Worm (Caenorhabditis elegans): Measurements from ENCODE around the gene F53A2.9.

F53A2.9 gene

ce11 chrIII:13343117-13343516 is 16.0 kb downstream of the F53A2.9 start, which contains the start of gene ife-1:
ife-1 (plus strand) TSS chrIII:13343417.
- TF ChIP-seq unc-39 (tag; optimal IDR thresholded peaks at IDR 0.05) = no peak
- TF ChIP-seq lsy-2 (tag; optimal IDR thresholded peaks at IDR 0.05) = no peak
- no peak for TF ChIP-seq nhr-2 (tag; optimal IDR thresholded peaks at IDR 0.05)
- no peak for TF ChIP-seq bed-3 (GFP tag; optimal IDR thresholded peaks at IDR 0.05)
- no peak for TF ChIP-seq snpc-4 (tag; optimal IDR thresholded peaks at IDR 0.05)
- no peak for TF ChIP-seq lin-13 (tag; optimal IDR thresholded peaks at IDR 0.05)
- TF ChIP-seq flh-1 (GFP tag; optimal IDR thresholded peaks at IDR 0.05) = no peak
- TF ChIP-seq ham-2 (GFP tag; optimal IDR thresholded peaks at IDR 0.05) = no peak
- TF ChIP-seq nhr-28 (tag; optimal IDR thresholded peaks at IDR 0.05) = no peak
- TF ChIP-seq mep-1 (tag; optimal IDR thresholded peaks at IDR 0.05) = no peak

- TF ChIP-seq ceh-83 (GFP tag; optimal IDR thresholded peaks at IDR 0.05) (no peak), ceh-39 (tag; optimal IDR thresholded peaks at IDR 0.05) (no peak), mep-1 (tag; optimal IDR thresholded peaks at IDR 0.05) (no peak), pha-4 (tag; optimal IDR thresholded peaks at IDR 0.05) (no peak), blmp-1 (tag; optimal IDR thresholded peaks at IDR 0.05) (no peak), hlh-1 (tag; optimal IDR thresholded peaks at IDR 0.05) (no peak), ztf-11 (tag; optimal IDR thresholded peaks at IDR 0.05) (no peak), snpc-4 (tag; optimal IDR thresholded peaks at IDR 0.05) (no peak), ces-1 (GFP tag; optimal IDR thresholded peaks at IDR 0.05) (no peak), nhr-237 (tag; optimal IDR thresholded peaks at IDR 0.05) (no peak), mab-5 (tag; optimal IDR thresholded peaks at IDR 0.05) (no peak), lsy-2 (tag; optimal IDR thresholded peaks at IDR 0.05) (no peak), drap-1 (GFP tag; optimal IDR thresholded peaks at IDR 0.05) (no peak)
Observed at ce11 chrIII:13342079-13342734, 16.9 kb downstream of the F53A2.9 start, which contains the start of gene dro-1. dro-1 (plus strand) TSS chrIII:13342684.

ce11 chrIII:13341275-13341626 is 17.9 kb downstream of the F53A2.9 start, which contains the start of gene nud-1:
nud-1 (plus strand) TSS chrIII:13341527.
- TF ChIP-seq mab-5 (tag; optimal IDR thresholded peaks at IDR 0.05) (no peak), nhr-12 (tag; optimal IDR thresholded peaks at IDR 0.05) (no peak), lin-13 (tag; optimal IDR thresholded peaks at IDR 0.05) (no peak), flh-1 (GFP tag; optimal IDR thresholded peaks at IDR 0.05) (no peak), ztf-11 (tag; optimal IDR thresholded peaks at IDR 0.05) (no peak), pha-4 (tag; optimal IDR thresholded peaks at IDR 0.05) (no peak)

ce11 chrIII:13340504-13341274 is 18.5 kb downstream of the F53A2.9 start:
- TF ChIP-seq ham-2 (GFP tag; optimal IDR thresholded peaks at IDR 0.05) (peak; percentile 30), cnd-1 (tag; optimal IDR thresholded peaks at IDR 0.05) (no peak), mls-2 (tag; optimal IDR thresholded peaks at IDR 0.05) (no peak), pha-4 (tag; optimal IDR thresholded peaks at IDR 0.05) (no peak), drap-1 (GFP tag; optimal IDR thresholded peaks at IDR 0.05) (no peak), nhr-76 (tag; optimal IDR thresholded peaks at IDR 0.05) (no peak), lin-13 (tag; optimal IDR thresholded peaks at IDR 0.05) (no peak), bed-3 (GFP tag; optimal IDR thresholded peaks at IDR 0.05) (no peak), nhr-237 (tag; optimal IDR thresholded peaks at IDR 0.05) (no peak), mab-5 (tag; optimal IDR thresholded peaks at IDR 0.05) (no peak), nhr-28 (tag; optimal IDR thresholded peaks at IDR 0.05) (no peak), flh-1 (GFP tag; optimal IDR thresholded peaks at IDR 0.05) (no peak), ces-1 (GFP tag; optimal IDR thresholded peaks at IDR 0.05) (peak; percentile 98), lsy-2 (tag; optimal IDR thresholded peaks at IDR 0.05) (no peak)

ce11 chrIII:13339672-13340071 is 19.5 kb downstream of the F53A2.9 start, which contains the start of gene F53A2.3:
F53A2.3 (minus strand) TSS chrIII:13339772.
- TF ChIP-seq ztf-11 (tag; optimal IDR thresholded peaks at IDR 0.05) = no peak
- TF ChIP-seq flh-1 (GFP tag; optimal IDR thresholded peaks at IDR 0.05) = no peak
- TF ChIP-seq bed-3 (GFP tag; optimal IDR thresholded peaks at IDR 0.05) = no peak
- no peak for TF ChIP-seq sptf-1 (tag; optimal IDR thresholded peaks at IDR 0.05)
- TF ChIP-seq mab-5 (tag; optimal IDR thresholded peaks at IDR 0.05) = no peak
- TF ChIP-seq nhr-12 (tag; optimal IDR thresholded peaks at IDR 0.05) = no peak
- no peak for TF ChIP-seq sem-2 (GFP tag; optimal IDR thresholded peaks at IDR 0.05)
- TF ChIP-seq nhr-2 (tag; optimal IDR thresholded peaks at IDR 0.05) = no peak
- no peak for TF ChIP-seq unc-120 (tag; optimal IDR thresholded peaks at IDR 0.05; ENCODE audit: poor library complexity, severe bottlenecking)
- TF ChIP-seq cnd-1 (tag; optimal IDR thresholded peaks at IDR 0.05) = no peak
- no peak for TF ChIP-seq blmp-1 (tag; optimal IDR thresholded peaks at IDR 0.05)
- no peak for TF ChIP-seq ceh-43 (GFP tag; optimal IDR thresholded peaks at IDR 0.05)
- no peak for TF ChIP-seq mls-2 (tag; optimal IDR thresholded peaks at IDR 0.05)
- no peak for TF ChIP-seq lin-32 (GFP tag; optimal IDR thresholded peaks at IDR 0.05)
- no peak for TF ChIP-seq lsy-2 (tag; optimal IDR thresholded peaks at IDR 0.05)
